Fruit fly (Drosophila melanogaster) Kc167 (cell line): ENCODE measurements around the gene CG6511.

Source experiments
- Sin3A ChIP-seq: fragments of >200 bp; optimal IDR thresholded peaks from 2 replicates; lab custom pipeline; 2018; ENCODE audit warnings: missing external identifiers
- h ChIP-seq: fragments of >200 bp; optimal IDR thresholded peaks from 3 replicates; lab custom pipeline; 2018; ENCODE audit warnings: missing external identifiers
- psq ChIP-seq: fragments of >200 bp; optimal IDR thresholded peaks from 2 replicates; lab custom pipeline; 2017; ENCODE audit warnings: missing external identifiers
- ttk ChIP-seq: sonication (Bioruptor generic); optimal IDR thresholded peaks from 2 replicates; lab custom pipeline; 2017; ENCODE audit warnings: missing external identifiers

dm6 chr3L:8721145-8721544, at the start of gene CG6511, which contains the start of gene CG32022:
- TF ChIP-seq Sin3A (lab: Kevin White, UChicago) (no peak), psq (lab: Kevin White, UChicago) (no peak), ttk (lab: Kevin White, UChicago) (no peak), h (lab: Kevin White, UChicago) (no peak)
